Fruit fly (Drosophila melanogaster) whole organism, embryonic: ENCODE results near the gene JMJD5.

Experiments used
- Atf6 ChIP-seq: fragments of 200-800 bp; sonication (Bioruptor generic); IDR thresholded peaks from 2 replicates; pipeline ENCODE4 v1.3.6; 2022; ENCODE audit warnings: missing biosample characterization, missing genetic modification characterization
- Awh ChIP-seq: fragments of 200-800 bp; sonication (Bioruptor generic); IDR thresholded peaks from 2 replicates; pipeline ENCODE4, ENCODE4 v1.3.6; 2022; ENCODE audit warnings: missing biosample characterization, missing genetic modification characterization
- CG10321 ChIP-seq: fragments of 200-800 bp; sonication (Bioruptor generic); IDR thresholded peaks from 2 replicates; pipeline ENCODE4 v1.3.6; 2022; ENCODE audit warnings: missing biosample characterization, missing genetic modification characterization
- CG11560 ChIP-seq: fragments of 200-800 bp; sonication (Bioruptor generic); IDR thresholded peaks from 3 replicates; pipeline ENCODE4 v1.3.6; 2022; ENCODE audit warnings: missing biosample characterization, missing genetic modification characterization
- CG14667 ChIP-seq: fragments of 200-800 bp; sonication (Bioruptor generic); IDR thresholded peaks from 2 replicates; pipeline ENCODE4 v1.3.6; 2022; ENCODE audit warnings: missing biosample characterization, missing genetic modification characterization
- CG15269 ChIP-seq: fragments of 200-800 bp; sonication (Bioruptor generic); optimal IDR thresholded peaks from 2 replicates; lab custom pipeline; 2018; ENCODE audit warnings: missing biosample characterization, mild to moderate bottlenecking, missing genetic modification characterization, moderate library complexity
- CG17802 ChIP-seq: fragments of 200-800 bp; sonication (Bioruptor generic); optimal IDR thresholded peaks from 2 replicates; lab custom pipeline; 2018; ENCODE audit warnings: missing biosample characterization, mild to moderate bottlenecking, missing genetic modification characterization, moderate library complexity
- CG1832 ChIP-seq: fragments of 200-800 bp; sonication (Bioruptor generic); optimal IDR thresholded peaks from 2 replicates; lab custom pipeline; 2017; ENCODE audit warnings: missing biosample characterization, mild to moderate bottlenecking, missing genetic modification characterization, inconsistent platforms
- CG18599 ChIP-seq: fragments of 200-800 bp; sonication (Bioruptor generic); optimal IDR thresholded peaks from 3 replicates; lab custom pipeline; 2017; ENCODE audit warnings: missing biosample characterization, missing genetic modification characterization, mild to moderate bottlenecking, moderate library complexity, missing genetic modification reagents
- CG2120 ChIP-seq: fragments of 200-800 bp; sonication (Bioruptor generic); optimal IDR thresholded peaks from 3 replicates; lab custom pipeline; 2016; ENCODE audit warnings: missing biosample characterization, missing genetic modification characterization
- CG2202 ChIP-seq: fragments of 200-800 bp; sonication (Bioruptor generic); optimal IDR thresholded peaks from 2 replicates; lab custom pipeline; 2018; ENCODE audit warnings: missing biosample characterization, mild to moderate bottlenecking, missing genetic modification characterization
- CG30431 ChIP-seq: fragments of 200-800 bp; sonication (Bioruptor generic); optimal IDR thresholded peaks from 2 replicates; lab custom pipeline; 2017; ENCODE audit warnings: missing biosample characterization, missing genetic modification characterization
- CG3281 ChIP-seq: fragments of 200-800 bp; sonication (Bioruptor generic); optimal IDR thresholded peaks from 3 replicates; lab custom pipeline; 2017; ENCODE audit warnings: missing biosample characterization, mild to moderate bottlenecking, missing genetic modification characterization
- CG34376 ChIP-seq: fragments of 200-800 bp; sonication (Bioruptor generic); optimal IDR thresholded peaks from 2 replicates; lab custom pipeline; 2018; ENCODE audit warnings: missing biosample characterization, mild to moderate bottlenecking, missing genetic modification characterization
- CG3726 ChIP-seq: fragments of 200-800 bp; sonication (Bioruptor generic); IDR thresholded peaks from 3 replicates; pipeline ENCODE4, ENCODE4 v1.3.6; 2022; ENCODE audit warnings: missing biosample characterization, missing genetic modification characterization
- CG4282 ChIP-seq: fragments of 200-800 bp; sonication (Bioruptor generic); optimal IDR thresholded peaks from 2 replicates; lab custom pipeline; 2016; ENCODE audit warnings: missing biosample characterization, missing genetic modification characterization
- CG7745 ChIP-seq: fragments of 200-800 bp; sonication (Bioruptor generic); optimal IDR thresholded peaks from 2 replicates; lab custom pipeline; 2018; ENCODE audit warnings: missing biosample characterization, mild to moderate bottlenecking, missing genetic modification characterization, moderate library complexity
- CoRest ChIP-seq: fragments of 200-800 bp; sonication (Bioruptor generic); optimal IDR thresholded peaks from 3 replicates; lab custom pipeline; 2018; ENCODE audit warnings: missing biosample characterization, mild to moderate bottlenecking, missing genetic modification characterization, moderate library complexity
- D19A ChIP-seq: fragments of 200-800 bp; optimal IDR thresholded peaks from 3 replicates; lab custom pipeline; 2019; ENCODE audit warnings: missing biosample characterization, mild to moderate bottlenecking, missing genetic modification characterization, moderate library complexity
- Dad ChIP-seq: fragments of 200-800 bp; sonication (Bioruptor generic); optimal IDR thresholded peaks from 3 replicates; lab custom pipeline; 2016; ENCODE audit warnings: missing biosample characterization, missing genetic modification characterization
- Lhr ChIP-seq: fragments of 200-800 bp; sonication (Bioruptor generic); optimal IDR thresholded peaks from 3 replicates; lab custom pipeline; 2017; ENCODE audit warnings: mild to moderate bottlenecking, missing biosample characterization, missing genetic modification reagents, missing genetic modification characterization
- Lpt ChIP-seq: fragments of >200 bp; optimal IDR thresholded peaks from 2 replicates; lab custom pipeline; 2018; ENCODE audit warnings: missing biosample characterization, missing genetic modification characterization
- MTF-1 ChIP-seq: fragments of 200-800 bp; sonication (Bioruptor generic); optimal IDR thresholded peaks from 2 replicates; lab custom pipeline; 2018; ENCODE audit warnings: missing biosample characterization, mild to moderate bottlenecking, missing genetic modification characterization, borderline replicate concordance
- Ravus ChIP-seq: fragments of 200-800 bp; sonication (Bioruptor generic); IDR thresholded peaks from 2 replicates; pipeline ENCODE4 v1.3.6; 2022; ENCODE audit warnings: missing biosample characterization, missing genetic modification characterization
- TFAM ChIP-seq: fragments of 200-800 bp; sonication (Bioruptor generic); optimal IDR thresholded peaks from 2 replicates; lab custom pipeline; 2017; ENCODE audit warnings: missing biosample characterization, missing genetic modification characterization, inconsistent platforms
- al ChIP-seq: fragments of 200-800 bp; sonication (Bioruptor generic); IDR thresholded peaks from 2 replicates; pipeline ENCODE4 v1.3.6; 2022; ENCODE audit warnings: missing biosample characterization, missing genetic modification characterization
- bowl ChIP-seq: fragments of 200-800 bp; sonication (Bioruptor generic); IDR thresholded peaks from 2 replicates; pipeline ENCODE4 v1.3.6; 2022; ENCODE audit warnings: missing biosample characterization, missing genetic modification characterization
- cad ChIP-seq: fragments of >200 bp; optimal IDR thresholded peaks from 2 replicates; lab custom pipeline; 2017; ENCODE audit warnings: missing biosample characterization, missing genetic modification characterization
- da ChIP-seq: fragments of 200-800 bp; sonication (Bioruptor generic); optimal IDR thresholded peaks from 2 replicates; lab custom pipeline; 2016; ENCODE audit warnings: missing biosample characterization, missing genetic modification characterization
- dm ChIP-seq: fragments of 200-800 bp; sonication (Bioruptor generic); optimal IDR thresholded peaks from 3 replicates; lab custom pipeline; 2016; ENCODE audit warnings: missing biosample characterization, missing genetic modification characterization
- dmrt11E ChIP-seq: fragments of 200-800 bp; sonication (Bioruptor generic); optimal IDR thresholded peaks from 3 replicates; lab custom pipeline; 2018; ENCODE audit warnings: missing biosample characterization, mild to moderate bottlenecking, missing genetic modification characterization, moderate library complexity
- dpn ChIP-seq, 2 experiments: fragments of 200-800 bp; sonication (Bioruptor generic); optimal IDR thresholded peaks; 3 replicates each; lab custom pipeline; 2016; ENCODE audit warnings: missing biosample characterization in 2 of 2, missing genetic modification characterization in 2 of 2
- eyg ChIP-seq: fragments of 200-800 bp; sonication (Bioruptor generic); optimal IDR thresholded peaks from 3 replicates; lab custom pipeline; 2016; ENCODE audit warnings: missing biosample characterization, missing genetic modification characterization
- hb ChIP-seq: fragments of 200-800 bp; sonication (Bioruptor generic); IDR thresholded peaks from 3 replicates; pipeline ENCODE4 v1.3.6; 2022; ENCODE audit warnings: missing biosample characterization, missing genetic modification characterization; ENCODE audit not compliant: partially characterized antibody
- lmd ChIP-seq: fragments of 200-800 bp; sonication (Bioruptor generic); IDR thresholded peaks from 2 replicates; pipeline ENCODE4 v1.3.6; 2022; ENCODE audit warnings: missing biosample characterization, missing genetic modification characterization
- lola ChIP-seq, 3 experiments: fragments of >200 bp in 2 of 3; fragments of 200-800 bp in 1 of 3; sonication (Bioruptor generic) in 1 of 3; optimal IDR thresholded peaks; 2 replicates each; lab custom pipeline; 2017 to 2019; ENCODE audit warnings: missing biosample characterization in 3 of 3, missing genetic modification characterization in 3 of 3, mild to moderate bottlenecking in 1 of 3, moderate library complexity in 1 of 3
- lov ChIP-seq, 2 experiments: fragments of 200-800 bp in 1 of 2; fragments of >200 bp in 1 of 2; sonication (Bioruptor generic) in 1 of 2; IDR thresholded peaks in 1 of 2; optimal IDR thresholded peaks in 1 of 2; 2 replicates in 1 of 2; 3 replicates in 1 of 2; pipeline versions ENCODE4 v1.3.6 to Lab custom; 2017 to 2022; ENCODE audit warnings: missing biosample characterization in 1 of 2, missing genetic modification characterization in 1 of 2
- luna ChIP-seq: fragments of 200-800 bp; sonication (Bioruptor generic); optimal IDR thresholded peaks from 2 replicates; lab custom pipeline; 2016; ENCODE audit warnings: missing biosample characterization, missing genetic modification characterization
- maf-S ChIP-seq: fragments of 200-800 bp; sonication (Bioruptor generic); optimal IDR thresholded peaks from 2 replicates; lab custom pipeline; 2016; ENCODE audit warnings: missing biosample characterization, missing genetic modification characterization
- nerfin-1 ChIP-seq: fragments of 200-800 bp; sonication (Bioruptor generic); optimal IDR thresholded peaks from 3 replicates; lab custom pipeline; 2019; ENCODE audit warnings: missing biosample characterization, mild to moderate bottlenecking, missing genetic modification characterization, moderate library complexity
- onecut ChIP-seq: fragments of 200-800 bp; sonication (Bioruptor generic); IDR thresholded peaks from 2 replicates; pipeline ENCODE4 v1.3.6; 2022; ENCODE audit warnings: missing biosample characterization, missing genetic modification characterization
- pfk ChIP-seq: fragments of 200-800 bp; sonication (Bioruptor generic); optimal IDR thresholded peaks from 2 replicates; lab custom pipeline; 2018; ENCODE audit warnings: missing biosample characterization, mild to moderate bottlenecking, missing genetic modification characterization, moderate library complexity
- run ChIP-seq: fragments of 200-800 bp; sonication (Bioruptor generic); optimal IDR thresholded peaks from 3 replicates; lab custom pipeline; 2018; ENCODE audit warnings: missing biosample characterization, mild to moderate bottlenecking, missing genetic modification characterization
- sc ChIP-seq, 3 experiments: fragments of >200 bp in 2 of 3; fragments of 200-800 bp in 1 of 3; sonication (Bioruptor generic) in 1 of 3; optimal IDR thresholded peaks; 2 replicates in 2 of 3; 3 replicates in 1 of 3; lab custom pipeline; 2017; ENCODE audit warnings: mild to moderate bottlenecking in 1 of 3, missing biosample characterization in 1 of 3, missing genetic modification characterization in 1 of 3, missing genetic modification reagents in 1 of 3
- tin ChIP-seq: fragments of 200-800 bp; sonication (Bioruptor generic); optimal IDR thresholded peaks from 3 replicates; lab custom pipeline; 2016; ENCODE audit warnings: missing biosample characterization, missing genetic modification characterization
- trem ChIP-seq: fragments of 200-800 bp; optimal IDR thresholded peaks from 3 replicates; lab custom pipeline; 2019; ENCODE audit warnings: missing biosample characterization, mild to moderate bottlenecking, missing genetic modification characterization, moderate library complexity
- wdn ChIP-seq: fragments of 200-800 bp; sonication (Bioruptor generic); IDR thresholded peaks from 2 replicates; pipeline ENCODE4 v1.3.6; 2022; ENCODE audit warnings: missing biosample characterization, missing genetic modification characterization

The JMJD5 gene

DNA sequence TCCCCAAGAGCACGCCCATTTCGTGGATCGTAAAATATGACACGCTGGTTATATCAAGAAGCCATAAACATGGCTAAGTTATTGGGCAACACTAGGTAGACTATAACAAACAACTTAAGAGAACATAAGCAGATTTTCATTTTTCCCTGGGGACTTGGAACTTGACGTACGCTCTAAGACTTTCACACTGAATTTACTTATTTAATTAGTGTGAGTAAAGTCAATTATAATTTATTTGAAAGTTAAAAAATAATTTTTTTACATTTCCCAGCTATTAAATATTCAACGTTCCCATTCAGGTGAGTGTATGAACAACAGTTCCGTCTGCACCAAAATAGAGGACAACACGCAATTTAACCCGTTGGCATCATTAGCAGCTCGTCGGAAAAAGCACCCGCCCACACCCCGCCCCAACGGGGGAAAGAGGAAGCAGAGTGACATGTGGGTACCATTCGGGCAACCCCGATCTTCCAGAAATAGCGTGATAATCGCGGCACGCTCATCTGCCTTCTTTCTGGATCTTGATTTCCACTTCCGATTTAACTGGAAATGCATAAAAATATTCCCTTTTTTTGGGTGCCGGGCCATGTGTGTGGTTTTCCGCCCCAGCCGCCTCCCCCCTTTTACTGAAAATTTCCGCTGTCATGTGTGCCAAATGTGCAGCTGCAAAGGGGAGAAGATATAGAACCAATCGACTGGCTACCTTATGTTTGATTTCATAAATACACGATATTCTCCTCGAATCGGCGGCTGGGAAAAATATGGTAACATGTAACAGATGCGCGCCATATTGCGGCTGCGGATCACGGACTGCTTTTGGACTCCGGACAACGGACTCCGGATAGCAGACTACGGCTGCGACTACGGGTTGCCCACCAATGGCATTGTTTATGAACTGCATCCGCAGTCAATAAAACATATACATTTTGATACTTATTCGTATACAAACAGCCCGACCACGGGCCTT, 25.6 kb downstream of the JMJD5 start (continued):
- TF ChIP-seq tin (GFP tag; lab: Kevin White, UChicago) (no peak), Ravus (no peak), trem (tag; lab: Kevin White, UChicago) (no peak), CG30431 (GFP tag; lab: Kevin White, UChicago) (no peak), CoRest (tag; lab: Kevin White, UChicago) (peak; percentile 36), Lhr (GFP tag; lab: Kevin White, UChicago) (no peak), CG18599 (GFP tag; lab: Kevin White, UChicago) (no peak), CG10321 (GFP tag; lab: Robert Waterston, UW) (no peak), da (GFP tag; lab: Kevin White, UChicago) (peak; percentile 22), CG11560 (tag; lab: Robert Waterston, UW) (no peak), CG2202 (tag; lab: Kevin White, UChicago) (no peak), CG4282 (GFP tag; lab: Kevin White, UChicago) (no peak), dmrt11E (tag; lab: Kevin White, UChicago) (no peak), dm (GFP tag; lab: Kevin White, UChicago) (no peak), CG14667 (GFP tag; lab: Robert Waterston, UW) (no peak), lmd (GFP tag; lab: Robert Waterston, UW) (peak; percentile 58), CG1832 (GFP tag; lab: Kevin White, UChicago) (no peak), al (GFP tag; lab: Robert Waterston, UW) (0 out of 2 replicates have a peak, but pooled peaks have one; percentile 28), lov (optimal IDR thresholded peaks at IDR 0.05; lab: Kevin White, UChicago) (no peak), lov (GFP tag; IDR thresholded peaks at IDR 0.05; lab: Robert Waterston, UW) (peak; percentile 47; the same call in 1 of the 3 replicates), onecut (no peak), hb (0 out of 3 replicates have a peak, but pooled peaks have one; percentile 48), eyg (GFP tag; lab: Kevin White, UChicago) (no peak), wdn (GFP tag; lab: Robert Waterston, UW) (no peak), maf-S (no peak), MTF-1 (peak; percentile 5), CG2120 (GFP tag; lab: Kevin White, UChicago) (no peak), lola (GFP tag; optimal IDR thresholded peaks at IDR 0.05; lab: Kevin White, UChicago) (no peak), CG3281 (GFP tag; lab: Kevin White, UChicago) (no peak), bowl (GFP tag; lab: Robert Waterston, UW) (no peak), luna (GFP tag; lab: Kevin White, UChicago) (no peak), CG15269 (tag; lab: Kevin White, UChicago) (peak; percentile 53), CG3726 (0 out of 3 replicates have a peak, but pooled peaks have one; percentile 18), run (no peak), sc (optimal IDR thresholded peaks at IDR 0.05; lab: Kevin White, UChicago) (no peak), sc (GFP tag; optimal IDR thresholded peaks at IDR 0.05; lab: Kevin White, UChicago) (no peak), nerfin-1 (no peak), TFAM (no peak), CG7745 (tag; lab: Kevin White, UChicago) (no peak), pfk (no peak), cad (no peak), Lpt (GFP tag; lab: Kevin White, UChicago) (no peak), dpn (GFP tag; optimal IDR thresholded peaks at IDR 0.05; lab: Kevin White, UChicago) (no peak), Atf6 (GFP tag; lab: Robert Waterston, UW) (no peak; the same call in 1 of the 2 replicates), Awh (no peak), Dad (GFP tag; lab: Kevin White, UChicago) (no peak), CG34376 (GFP tag; lab: Kevin White, UChicago) (no peak), D19A (tag; lab: Kevin White, UChicago) (peak; percentile 87), CG17802 (tag; lab: Kevin White, UChicago) (no peak)
